Fruit fly (Drosophila melanogaster) whole organism: ENCODE results near the gene CG11458.

ENCODE experiments used
- CG8478 ChIP-seq: fragments of >200 bp; optimal IDR thresholded peaks from 2 replicates; lab custom pipeline; 2018; ENCODE audit warnings: inconsistent platforms
- Dll ChIP-seq: fragments of >200 bp; optimal IDR thresholded peaks from 2 replicates; lab custom pipeline; 2017
- EcR ChIP-seq, 2 experiments: fragments of >200 bp; optimal IDR thresholded peaks; 2 replicates each; lab custom pipeline; 2017; ENCODE audit warnings: missing biosample characterization in 2 of 2, missing genetic modification characterization in 2 of 2, missing genetic modification reagents in 2 of 2
- pan ChIP-seq: fragments of >200 bp; optimal IDR thresholded peaks from 2 replicates; lab custom pipeline; 2017
- psq ChIP-seq: fragments of >200 bp; optimal IDR thresholded peaks from 2 replicates; lab custom pipeline; 2017
- usp ChIP-seq: fragments of >200 bp; optimal IDR thresholded peaks from 2 replicates; lab custom pipeline; 2017; ENCODE audit warnings: missing biosample characterization, missing genetic modification characterization, mixed read lengths

Gene CG11458

DNA sequence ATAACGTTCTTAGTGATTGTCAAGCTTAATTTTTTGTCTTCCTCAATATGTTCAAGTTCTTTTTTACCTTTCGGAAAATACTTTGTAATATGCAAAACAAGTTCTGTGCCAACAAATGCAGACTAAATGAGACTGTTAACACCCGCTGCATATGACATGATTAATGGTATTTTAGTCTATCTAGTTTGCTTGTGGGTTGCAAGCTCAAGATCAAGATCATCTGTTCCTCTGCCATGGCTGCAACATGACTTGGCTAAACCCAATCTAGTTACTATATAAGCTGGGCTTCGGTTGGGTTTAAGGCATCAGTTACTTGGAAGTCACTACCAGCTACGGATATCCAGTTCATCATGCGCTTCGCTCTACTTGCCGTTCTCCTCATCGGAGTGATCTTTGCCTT is at the start of gene CG11458:
Gene CG11458, plus strand, starts transcription at position 301 of the 400 bp plus-strand sequence.
- no peak for TF ChIP-seq usp

- TF ChIP-seq EcR (GFP tag; optimal IDR thresholded peaks at IDR 0.05; lab: Kevin White, UChicago) (no peak), CG8478 (lab: Kevin White, UChicago) (no peak), psq (lab: Kevin White, UChicago) (no peak), pan (lab: Kevin White, UChicago) (no peak), Dll (lab: Kevin White, UChicago) (no peak), usp (no peak)
Measured at dm6 chr3L:20857609-20858008, 48.0 kb upstream of the CG11458 start.

- TF ChIP-seq pan (lab: Kevin White, UChicago) (no peak), usp (no peak), CG8478 (lab: Kevin White, UChicago) (no peak), Dll (lab: Kevin White, UChicago) (no peak), EcR (GFP tag; optimal IDR thresholded peaks at IDR 0.05; lab: Kevin White, UChicago) (no peak), psq (lab: Kevin White, UChicago) (no peak)
Measured at dm6 chr3L:20868995-20869394, 36.6 kb upstream of the CG11458 start.

dm6 chr3L:20883969-20884368 is 21.6 kb upstream of the CG11458 start:
- TF ChIP-seq Dll (lab: Kevin White, UChicago), result no peak

DNA sequence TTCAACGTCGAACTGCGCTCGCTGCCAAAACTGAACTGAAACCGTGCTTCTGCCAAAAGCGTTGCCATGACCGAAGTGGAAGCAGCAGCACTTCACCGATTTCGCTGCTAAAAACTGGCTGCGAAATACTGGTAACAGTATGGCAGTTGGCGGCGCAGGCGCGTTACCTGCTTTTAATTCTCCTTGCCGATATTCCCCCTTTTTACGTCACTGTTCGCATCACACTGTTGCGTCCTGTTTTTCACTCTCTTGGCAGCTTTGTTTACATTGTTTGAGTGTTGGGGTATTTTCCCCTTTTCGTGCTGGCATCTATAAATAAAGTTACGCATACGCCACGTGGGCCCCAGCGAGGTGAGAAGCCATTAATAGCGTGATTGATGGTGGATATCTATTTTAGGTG is 20.4 kb upstream of the CG11458 start, which contains the start of gene CG32432:
Gene CG32432, minus strand, starts transcription at position 17 of the 400 bp plus-strand sequence.
- TF ChIP-seq psq (lab: Kevin White, UChicago) (no peak), EcR (GFP tag; optimal IDR thresholded peaks at IDR 0.05; lab: Kevin White, UChicago) (no peak), usp (no peak), pan (lab: Kevin White, UChicago) (no peak), CG8478 (lab: Kevin White, UChicago) (no peak), Dll (lab: Kevin White, UChicago) (no peak)

- TF ChIP-seq CG8478 (lab: Kevin White, UChicago), result no peak
- no peak for TF ChIP-seq psq (lab: Kevin White, UChicago)
- no peak for TF ChIP-seq usp
- no peak for TF ChIP-seq Dll (lab: Kevin White, UChicago)
Measured at dm6 chr3L:20897317-20897716, 8.3 kb upstream of the CG11458 start, which contains the start of the genes Sfp77F and CG43931. Gene Sfp77F, minus strand, starts transcription at chr3L:20897417. Gene CG43931, plus strand, starts transcription at chr3L:20897557.

DNA sequence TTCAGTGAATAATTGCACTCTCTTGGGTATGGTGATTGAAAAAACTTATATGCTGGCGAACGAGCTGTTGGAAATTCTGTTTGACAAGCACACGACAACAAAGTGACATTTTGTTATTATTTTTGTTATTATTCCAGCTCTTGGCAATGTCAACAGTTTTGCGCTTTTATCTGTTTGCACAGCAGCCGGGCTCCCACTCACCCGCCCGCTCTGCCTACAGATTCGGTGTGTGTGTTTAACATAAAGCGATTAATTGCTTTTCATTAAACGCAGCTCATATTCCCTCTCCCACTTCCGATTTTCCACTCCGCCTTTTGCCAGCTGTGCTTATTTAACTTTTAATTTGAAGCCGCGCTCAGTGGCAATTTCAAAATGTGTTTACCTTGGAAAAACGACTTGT is 4.6 kb upstream of the CG11458 start:
- no peak for TF ChIP-seq Dll (lab: Kevin White, UChicago)
- TF ChIP-seq psq (lab: Kevin White, UChicago), result no peak
- TF ChIP-seq EcR (GFP tag; optimal IDR thresholded peaks at IDR 0.05; lab: Kevin White, UChicago), result no peak
- no peak for TF ChIP-seq CG8478 (lab: Kevin White, UChicago)
- no peak for TF ChIP-seq usp
- no peak for TF ChIP-seq pan (lab: Kevin White, UChicago)

DNA sequence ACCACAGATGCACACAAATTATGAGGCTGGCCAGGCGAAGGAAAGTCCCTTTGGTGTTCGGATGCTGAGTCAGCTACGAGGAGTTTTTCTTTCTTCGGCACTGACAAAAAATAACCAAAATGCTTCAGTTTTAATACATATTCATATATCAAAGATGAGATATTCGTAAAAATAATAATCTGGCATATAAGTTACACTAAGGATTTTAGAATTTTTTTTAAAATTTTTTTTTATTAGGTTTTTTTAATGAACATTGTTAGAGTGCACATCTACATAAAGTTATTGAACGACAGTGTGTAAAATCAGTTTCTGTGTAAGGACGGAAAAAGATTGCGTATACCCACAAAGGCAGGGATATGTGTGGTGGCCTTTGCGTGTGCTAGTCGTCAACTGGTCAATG is 1.4 kb downstream of the CG11458 start:
- TF ChIP-seq psq (lab: Kevin White, UChicago) (no peak), EcR (GFP tag; optimal IDR thresholded peaks at IDR 0.05; lab: Kevin White, UChicago) (no peak), pan (lab: Kevin White, UChicago) (no peak), CG8478 (lab: Kevin White, UChicago) (no peak), Dll (lab: Kevin White, UChicago) (no peak), usp (no peak)

dm6 chr3L:20914375-20914774 is 8.8 kb downstream of the CG11458 start:
- TF ChIP-seq EcR (GFP tag; optimal IDR thresholded peaks at IDR 0.05; lab: Kevin White, UChicago) (no peak), Dll (lab: Kevin White, UChicago) (no peak), pan (lab: Kevin White, UChicago) (no peak), CG8478 (lab: Kevin White, UChicago) (no peak), usp (no peak), psq (lab: Kevin White, UChicago) (no peak)

DNA sequence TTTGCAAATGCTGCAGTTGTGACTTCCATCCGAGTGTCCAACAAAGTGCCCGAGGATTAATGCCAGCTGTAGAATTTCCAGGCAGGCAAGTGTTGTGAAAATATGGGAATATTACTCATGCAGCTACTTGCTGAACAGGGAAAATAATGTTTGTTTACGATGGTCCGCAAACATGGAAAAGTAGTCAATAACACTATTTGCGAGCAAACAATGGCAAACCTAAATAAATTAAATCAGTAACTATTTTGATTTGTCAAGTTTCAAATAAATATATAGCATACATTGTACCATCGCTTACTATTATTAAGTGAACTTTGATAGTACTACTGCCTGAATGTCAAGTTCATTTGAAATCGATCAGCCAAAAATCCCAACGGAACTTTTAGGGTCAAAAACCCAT is 9.5 kb downstream of the CG11458 start:
- no peak for TF ChIP-seq Dll (lab: Kevin White, UChicago)
- TF ChIP-seq psq (lab: Kevin White, UChicago), result no peak
- TF ChIP-seq usp, result no peak
- TF ChIP-seq EcR (GFP tag; optimal IDR thresholded peaks at IDR 0.05; lab: Kevin White, UChicago), result no peak

- TF ChIP-seq pan (lab: Kevin White, UChicago) (no peak), EcR (GFP tag; optimal IDR thresholded peaks at IDR 0.05; lab: Kevin White, UChicago) (no peak)
Measured at dm6 chr3L:20917025-20917691, 11.6 kb downstream of the CG11458 start.

DNA sequence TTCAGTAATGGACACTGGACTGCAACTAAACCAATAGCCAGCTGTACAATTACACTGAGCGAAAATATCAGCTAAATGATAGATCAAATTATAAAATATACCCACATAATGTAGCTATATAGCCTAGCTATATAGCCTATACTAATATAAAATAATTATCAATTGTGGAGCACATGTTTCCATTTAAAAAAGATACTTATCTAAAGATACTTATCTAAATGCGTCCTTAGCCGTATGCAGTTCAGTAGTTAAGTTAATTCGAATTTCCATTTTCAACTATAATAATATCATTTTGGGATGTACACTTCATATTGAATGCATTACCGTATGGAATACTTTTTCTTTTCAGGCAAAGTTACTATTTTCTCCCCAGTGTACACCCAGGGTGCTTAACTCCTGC is 13.3 kb downstream of the CG11458 start:
- no peak for TF ChIP-seq CG8478 (lab: Kevin White, UChicago)

DNA sequence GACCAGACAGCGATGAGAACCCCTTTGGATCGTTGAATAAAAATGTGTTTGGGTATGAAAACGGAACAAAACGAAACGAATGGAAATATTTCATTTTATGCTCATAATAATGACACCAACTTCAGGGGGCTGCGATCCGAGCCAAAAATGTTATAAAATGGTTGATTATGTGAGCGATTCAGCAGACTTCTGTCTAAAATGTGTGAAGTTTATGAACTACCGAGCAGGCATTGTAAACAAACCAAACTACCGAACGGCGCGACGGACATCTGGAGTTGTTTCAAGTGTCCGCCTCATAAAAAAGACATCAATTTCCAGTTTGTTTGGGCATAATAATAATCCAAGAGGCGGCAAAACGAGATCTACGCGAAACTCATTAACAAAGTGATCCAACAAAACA is 14.9 kb downstream of the CG11458 start:
- TF ChIP-seq usp, result no peak
- TF ChIP-seq Dll (lab: Kevin White, UChicago), result no peak
- TF ChIP-seq EcR (GFP tag; optimal IDR thresholded peaks at IDR 0.05; lab: Kevin White, UChicago), result no peak
- TF ChIP-seq psq (lab: Kevin White, UChicago), result no peak
- TF ChIP-seq pan (lab: Kevin White, UChicago), result no peak
- no peak for TF ChIP-seq CG8478 (lab: Kevin White, UChicago)
